In genomic region chrX:12154055-12154898, ce11 we compare ENCODE assay signal across 6 worm cellular contexts.
A peak's percentile ranks its signal among the peaks of the same experiment; 100 is the strongest.
TF ChIP-seq lines count a peak whose summit lies in the region.

Gene mfsd-11 (minus strand): TSS chrX:12154105.

TF ChIP-seq in whole organism, L1 larva, 84 proteins besides CTCF, POLR2A, EP300 and RAD21:
- TF ChIP-seq elt-2 (tag; optimal IDR thresholded peaks at IDR 0.05; lab: Kevin White, UChicago) (peak; percentile 26), hlh-17 (GFP tag; optimal IDR thresholded peaks at IDR 0.05; lab: Kevin White, UChicago; ENCODE audit: borderline replicate concordance) (no peak), elt-3 (tag; optimal IDR thresholded peaks at IDR 0.05; lab: Kevin White, UChicago) (no peak)

TF ChIP-seq in whole organism, L2 larva, 48 proteins besides CTCF, POLR2A, EP300 and RAD21:
- TF ChIP-seq lin-39 (tag; optimal IDR thresholded peaks at IDR 0.05; lab: Kevin White, UChicago) (no peak), fos-1 (tag; optimal IDR thresholded peaks at IDR 0.05; lab: Kevin White, UChicago) (peak; percentile 36), nhr-6 (tag; optimal IDR thresholded peaks at IDR 0.05; lab: Kevin White, UChicago) (no peak), ceh-16 (tag; optimal IDR thresholded peaks at IDR 0.05; lab: Kevin White, UChicago) (peak; percentile 81), elt-1 (tag; optimal IDR thresholded peaks at IDR 0.05; lab: Kevin White, UChicago) (no peak)

TF ChIP-seq in whole organism, L3 larva, 47 proteins besides CTCF, POLR2A, EP300 and RAD21:
- TF ChIP-seq elt-2 (tag; optimal IDR thresholded peaks at IDR 0.05; lab: Kevin White, UChicago) (peak; percentile 22), pqm-1 (tag; optimal IDR thresholded peaks at IDR 0.05; lab: Kevin White, UChicago) (peak; percentile 14), nhr-25 (tag; optimal IDR thresholded peaks at IDR 0.05; lab: Kevin White, UChicago) (peak; percentile 62), nhr-76 (tag; optimal IDR thresholded peaks at IDR 0.05; lab: Kevin White, UChicago) (no peak)

TF ChIP-seq in whole organism, L4 larva, 104 proteins besides CTCF, POLR2A, EP300 and RAD21:
- peak; percentile 43 for TF ChIP-seq pqm-1 (tag; optimal IDR thresholded peaks at IDR 0.05; lab: Kevin White, UChicago)
- TF ChIP-seq lim-7 (GFP tag; IDR thresholded peaks at IDR 0.05; lab: Robert Waterston, UW): no peak
- TF ChIP-seq vab-7 (GFP tag; IDR thresholded peaks at IDR 0.05; lab: Robert Waterston, UW): no peak
- TF ChIP-seq tag-97 (GFP tag; IDR thresholded peaks at IDR 0.05; lab: Robert Waterston, UW): no peak
- TF ChIP-seq attf-4 (tag; optimal IDR thresholded peaks at IDR 0.05; lab: Kevin White, UChicago): no peak
- TF ChIP-seq ceh-44 (GFP tag; IDR thresholded peaks at IDR 0.05; lab: Robert Waterston, UW): no peak
- TF ChIP-seq ZK337.2 (GFP tag; IDR thresholded peaks at IDR 0.05; lab: Robert Waterston, UW): no peak
- TF ChIP-seq dmd-6 (GFP tag; IDR thresholded peaks at IDR 0.05; lab: Robert Waterston, UW): 0 out of 2 replicates have a peak, but pooled peaks have one; percentile 10
- TF ChIP-seq snpc-4 (tag; optimal IDR thresholded peaks at IDR 0.05; lab: Kevin White, UChicago): no peak
- no peak for TF ChIP-seq cey-2 (tag; optimal IDR thresholded peaks at IDR 0.05; lab: Kevin White, UChicago; ENCODE audit: borderline replicate concordance, insufficient read depth)
- TF ChIP-seq mxl-2 (GFP tag; conservative IDR thresholded peaks at IDR 0.05; lab: Robert Waterston, UW): no peak
- no peak for TF ChIP-seq mep-1 (tag; optimal IDR thresholded peaks at IDR 0.05; lab: Kevin White, UChicago)
- TF ChIP-seq daf-16 (GFP tag; optimal IDR thresholded peaks at IDR 0.05; lab: Kevin White, UChicago): no peak
- TF ChIP-seq daf-16 (tag; optimal IDR thresholded peaks at IDR 0.05; lab: Kevin White, UChicago): peak; percentile 43
- TF ChIP-seq nhr-28 (tag; optimal IDR thresholded peaks at IDR 0.05; lab: Kevin White, UChicago): peak; percentile 13
- no peak for TF ChIP-seq lin-1 (GFP tag; IDR thresholded peaks at IDR 0.05; lab: Robert Waterston, UW)
- no peak for TF ChIP-seq lin-39 (tag; optimal IDR thresholded peaks at IDR 0.05; lab: Kevin White, UChicago)
- TF ChIP-seq unc-62 (GFP tag; optimal IDR thresholded peaks at IDR 0.05 in 1 of 2; lab: Kevin White, UChicago): peak in 1 of 2 experiments; percentile 65
- TF ChIP-seq unc-62 (tag; optimal IDR thresholded peaks at IDR 0.05; lab: Kevin White, UChicago): no peak

TF ChIP-seq in whole organism, late embryonic, 69 proteins besides CTCF, POLR2A, EP300 and RAD21:
- TF ChIP-seq elt-2 (tag; optimal IDR thresholded peaks at IDR 0.05; lab: Kevin White, UChicago) (peak; percentile 65), ceh-31 (tag; optimal IDR thresholded peaks at IDR 0.05; lab: Kevin White, UChicago) (no peak), ets-4 (tag; optimal IDR thresholded peaks at IDR 0.05; lab: Kevin White, UChicago) (no peak)
TF ChIP-seq in whole organism, late embryonic: peak in this region for 1.

TF ChIP-seq in whole organism, young adult, 124 proteins besides CTCF, POLR2A, EP300 and RAD21:
- peak; percentile 9 for TF ChIP-seq nhr-80 (tag; optimal IDR thresholded peaks at IDR 0.05; lab: Kevin White, UChicago)
- TF ChIP-seq ztf-25 (GFP tag; IDR thresholded peaks at IDR 0.05; lab: Robert Waterston, UW): no peak
